Worm (Caenorhabditis elegans): ENCODE measurements around the gene apc-10.

ce11 chrV:10381726-10382125 is 44.4 kb downstream of the apc-10 start, which contains the start of gene abu-1:
- TF ChIP-seq lsy-2 (tag; optimal IDR thresholded peaks at IDR 0.05) (no peak), nhr-77 (tag; optimal IDR thresholded peaks at IDR 0.05) (no peak), zag-1 (tag; optimal IDR thresholded peaks at IDR 0.05) (no peak), lin-15B (tag; optimal IDR thresholded peaks at IDR 0.05) (no peak), D1046.2 (GFP tag; IDR thresholded peaks at IDR 0.05) (no peak), ztf-11 (tag; optimal IDR thresholded peaks at IDR 0.05) (no peak), lin-13 (GFP tag; optimal IDR thresholded peaks at IDR 0.05) (no peak), unc-62 (GFP tag; optimal IDR thresholded peaks at IDR 0.05 in 1 of 2) (no peak), unc-62 (tag; optimal IDR thresholded peaks at IDR 0.05) (no peak), aha-1 (tag) (no peak), mes-2 (tag; optimal IDR thresholded peaks at IDR 0.05; ENCODE audit: poor library complexity, severe bottlenecking) (no peak), nhr-11 (tag; optimal IDR thresholded peaks at IDR 0.05) (no peak), hlh-30 (tag; optimal IDR thresholded peaks at IDR 0.05; ENCODE audit: insufficient read depth) (no peak)
